Fruit fly (Drosophila melanogaster) whole organism, embryonic: ENCODE results near the gene CheB93b.

Experiments
- Antp ChIP-seq: fragments of 200-800 bp; sonication (Bioruptor generic); optimal IDR thresholded peaks from 3 replicates; lab custom pipeline; 2016; ENCODE audit warnings: missing biosample characterization, missing genetic modification characterization
- BEAF-32 ChIP-seq: fragments of 200-800 bp; sonication (Bioruptor generic); optimal IDR thresholded peaks from 3 replicates; lab custom pipeline; 2017; ENCODE audit warnings: missing biosample characterization, missing genetic modification characterization, mild to moderate bottlenecking, moderate library complexity, missing genetic modification reagents
- Blimp-1 ChIP-seq: fragments of 200-800 bp; sonication (Bioruptor generic); optimal IDR thresholded peaks from 3 replicates; lab custom pipeline; 2018; ENCODE audit warnings: missing biosample characterization, missing genetic modification characterization, mild to moderate bottlenecking, moderate library complexity, missing genetic modification reagents
- BtbVII ChIP-seq: fragments of 200-800 bp; sonication (Bioruptor generic); optimal IDR thresholded peaks from 3 replicates; lab custom pipeline; 2017; ENCODE audit warnings: missing biosample characterization, mild to moderate bottlenecking, missing genetic modification characterization
- CG11504 ChIP-seq: fragments of 200-800 bp; sonication (Bioruptor generic); optimal IDR thresholded peaks from 3 replicates; lab custom pipeline; 2019; ENCODE audit warnings: missing biosample characterization, mild to moderate bottlenecking, missing genetic modification characterization, moderate library complexity
- CG12236 ChIP-seq: fragments of 200-800 bp; sonication (Bioruptor generic); optimal IDR thresholded peaks from 2 replicates; lab custom pipeline; 2016; ENCODE audit warnings: missing biosample characterization, missing genetic modification characterization
- CG13624 ChIP-seq: fragments of 200-800 bp; sonication (Bioruptor generic); optimal IDR thresholded peaks from 2 replicates; lab custom pipeline; 2016; ENCODE audit warnings: missing biosample characterization, missing genetic modification characterization
- CG14667 ChIP-seq: fragments of 200-800 bp; sonication (Bioruptor generic); IDR thresholded peaks from 2 replicates; pipeline ENCODE4 v1.3.6; 2022; ENCODE audit warnings: missing biosample characterization, missing genetic modification characterization
- CG14860 ChIP-seq: fragments of 200-800 bp; sonication (Bioruptor generic); IDR thresholded peaks from 3 replicates; pipeline ENCODE4 v1.3.6; 2022; ENCODE audit warnings: missing biosample characterization, missing genetic modification characterization; ENCODE audit not compliant: partially characterized antibody
- CG15011 ChIP-seq: fragments of 200-800 bp; sonication (Bioruptor generic); optimal IDR thresholded peaks from 3 replicates; lab custom pipeline; 2018; ENCODE audit warnings: missing biosample characterization, mild to moderate bottlenecking, missing genetic modification characterization
- CG15601 ChIP-seq: fragments of 200-800 bp; sonication (Bioruptor generic); optimal IDR thresholded peaks from 3 replicates; lab custom pipeline; 2019; ENCODE audit warnings: missing biosample characterization, mild to moderate bottlenecking, missing genetic modification characterization, moderate library complexity
- CG15696 ChIP-seq: fragments of 200-800 bp; sonication (Bioruptor generic); optimal IDR thresholded peaks from 2 replicates; lab custom pipeline; 2019; ENCODE audit warnings: missing biosample characterization, mild to moderate bottlenecking, missing genetic modification characterization, moderate library complexity
- CG1603 ChIP-seq: fragments of 200-800 bp; sonication (Bioruptor generic); optimal IDR thresholded peaks from 2 replicates; lab custom pipeline; 2019; ENCODE audit warnings: missing biosample characterization, mild to moderate bottlenecking, missing genetic modification characterization, moderate library complexity
- CG17912 ChIP-seq: fragments of 200-800 bp; sonication (Bioruptor generic); optimal IDR thresholded peaks from 2 replicates; lab custom pipeline; 2018; ENCODE audit warnings: missing biosample characterization, mild to moderate bottlenecking, missing genetic modification characterization
- CG30403 ChIP-seq: fragments of 200-800 bp; sonication (Bioruptor generic); optimal IDR thresholded peaks from 3 replicates; lab custom pipeline; 2016; ENCODE audit warnings: missing biosample characterization, missing genetic modification characterization
- CG31365 ChIP-seq: fragments of 200-800 bp; sonication (Bioruptor generic); optimal IDR thresholded peaks from 2 replicates; lab custom pipeline; 2018; ENCODE audit warnings: missing biosample characterization, mild to moderate bottlenecking, missing genetic modification characterization
- CG33213 ChIP-seq: fragments of 200-800 bp; sonication (Bioruptor generic); optimal IDR thresholded peaks from 3 replicates; lab custom pipeline; 2016; ENCODE audit warnings: missing biosample characterization, missing genetic modification characterization
- CG33557 ChIP-seq: fragments of 200-800 bp; sonication (Bioruptor generic); optimal IDR thresholded peaks from 2 replicates; lab custom pipeline; 2019; ENCODE audit warnings: missing biosample characterization, mild to moderate bottlenecking, missing genetic modification characterization, moderate library complexity
- CG34422 ChIP-seq: fragments of 200-800 bp; sonication (Bioruptor generic); IDR thresholded peaks from 3 replicates; pipeline ENCODE4 v1.3.6; 2022; ENCODE audit warnings: missing biosample characterization, missing genetic modification characterization
- CG3847 ChIP-seq: fragments of 200-800 bp; sonication (Bioruptor generic); IDR thresholded peaks from 2 replicates; pipeline ENCODE4 v1.3.6; 2022; ENCODE audit warnings: missing biosample characterization, missing genetic modification characterization
- CG7372 ChIP-seq: fragments of 200-800 bp; sonication (Bioruptor generic); IDR thresholded peaks from 2 replicates; pipeline ENCODE4 v1.3.6; 2022; ENCODE audit warnings: missing biosample characterization, missing genetic modification characterization
- CG8478 ChIP-seq: fragments of >200 bp; optimal IDR thresholded peaks from 2 replicates; lab custom pipeline; 2018
- Dfd ChIP-seq, 2 experiments: fragments of >200 bp; optimal IDR thresholded peaks; 2 replicates each; lab custom pipeline; 2017; ENCODE audit warnings: missing biosample characterization in 2 of 2, missing genetic modification characterization in 2 of 2
- Gug ChIP-seq: fragments of 200-800 bp; sonication (Bioruptor generic); IDR thresholded peaks from 4 replicates; pipeline ENCODE4 v1.3.6; 2022; ENCODE audit warnings: missing biosample characterization, missing genetic modification characterization
- H2.0 ChIP-seq: fragments of 200-800 bp; sonication (Bioruptor generic); IDR thresholded peaks from 2 replicates; pipeline ENCODE4 v1.3.6; 2022; ENCODE audit warnings: missing biosample characterization, missing genetic modification characterization
- HLH4C ChIP-seq: fragments of 200-800 bp; sonication (Bioruptor generic); IDR thresholded peaks from 3 replicates; pipeline ENCODE4 v1.3.6; 2022; ENCODE audit warnings: missing biosample characterization, missing genetic modification characterization; ENCODE audit not compliant: partially characterized antibody
- Hmr ChIP-seq: fragments of 200-800 bp; sonication (Bioruptor generic); optimal IDR thresholded peaks from 3 replicates; lab custom pipeline; 2017; ENCODE audit warnings: mild to moderate bottlenecking, missing biosample characterization, missing genetic modification reagents, missing genetic modification characterization
- Jarid2 ChIP-seq: fragments of 200-800 bp; sonication (Bioruptor generic); optimal IDR thresholded peaks from 3 replicates; lab custom pipeline; 2017; ENCODE audit warnings: mild to moderate bottlenecking, missing biosample characterization, missing genetic modification reagents, missing genetic modification characterization
- MBD-R2 ChIP-seq: fragments of 200-800 bp; sonication (Bioruptor generic); IDR thresholded peaks from 2 replicates; pipeline ENCODE4 v1.3.6; 2022; ENCODE audit warnings: missing biosample characterization, missing genetic modification characterization
- Mad ChIP-seq: fragments of 200-800 bp; sonication (Bioruptor generic); optimal IDR thresholded peaks from 2 replicates; lab custom pipeline; 2016; ENCODE audit warnings: missing biosample characterization, missing genetic modification characterization
- Mrtf ChIP-seq: fragments of 200-800 bp; sonication (Bioruptor generic); IDR thresholded peaks from 3 replicates; pipeline ENCODE4 v1.3.6; 2022; ENCODE audit warnings: missing biosample characterization, missing genetic modification characterization
- Nf-YC ChIP-seq: fragments of 200-800 bp; optimal IDR thresholded peaks from 3 replicates; lab custom pipeline; 2019; ENCODE audit warnings: missing biosample characterization, mild to moderate bottlenecking, missing genetic modification characterization, moderate library complexity
- Pdp1 ChIP-seq, 2 experiments: fragments of 200-800 bp; sonication (Bioruptor generic); optimal IDR thresholded peaks; 3 replicates each; lab custom pipeline; 2016; ENCODE audit warnings: missing biosample characterization in 2 of 2, missing genetic modification characterization in 2 of 2, mild to moderate bottlenecking in 1 of 2, moderate library complexity in 1 of 2
- Side ChIP-seq: fragments of 200-800 bp; sonication (Bioruptor generic); optimal IDR thresholded peaks from 2 replicates; lab custom pipeline; 2016; ENCODE audit warnings: missing biosample characterization, missing genetic modification characterization
- chif ChIP-seq, 2 experiments: fragments of 200-800 bp; sonication (Bioruptor generic); optimal IDR thresholded peaks; 3 replicates each; lab custom pipeline; 2016; ENCODE audit warnings: missing biosample characterization in 2 of 2, missing genetic modification characterization in 2 of 2
- chm ChIP-seq: fragments of 200-800 bp; sonication (Bioruptor generic); IDR thresholded peaks from 2 replicates; pipeline ENCODE4 v1.3.6; 2022; ENCODE audit warnings: missing biosample characterization, missing genetic modification characterization
- chn ChIP-seq: fragments of 200-800 bp; sonication (Bioruptor generic); optimal IDR thresholded peaks from 2 replicates; lab custom pipeline; 2016; ENCODE audit warnings: missing biosample characterization, missing genetic modification characterization
- crc ChIP-seq: fragments of 200-800 bp; sonication (Bioruptor generic); optimal IDR thresholded peaks from 2 replicates; lab custom pipeline; 2016; ENCODE audit warnings: missing biosample characterization, missing genetic modification characterization
- crp ChIP-seq, 2 experiments: fragments of 200-800 bp; sonication (Bioruptor generic); optimal IDR thresholded peaks; 2 replicates in 1 of 2; 3 replicates in 1 of 2; lab custom pipeline; 2017; ENCODE audit warnings: missing biosample characterization in 2 of 2, missing genetic modification characterization in 2 of 2, mild to moderate bottlenecking in 1 of 2, moderate library complexity in 1 of 2
- dan ChIP-seq: fragments of 200-800 bp; sonication (Bioruptor generic); IDR thresholded peaks from 2 replicates; pipeline ENCODE4 v1.3.6; 2022; ENCODE audit warnings: missing biosample characterization, missing genetic modification characterization
- eve ChIP-seq, 2 experiments: fragments of >200 bp; optimal IDR thresholded peaks; 2 replicates each; lab custom pipeline; 2017; ENCODE audit warnings: missing biosample characterization in 2 of 2, missing genetic modification characterization in 2 of 2
- grau ChIP-seq: fragments of 200-800 bp; optimal IDR thresholded peaks from 3 replicates; lab custom pipeline; 2019; ENCODE audit warnings: missing biosample characterization, mild to moderate bottlenecking, missing genetic modification characterization, moderate library complexity
- jumu ChIP-seq: fragments of 200-800 bp; sonication (Bioruptor generic); optimal IDR thresholded peaks from 3 replicates; lab custom pipeline; 2016; ENCODE audit warnings: missing biosample characterization, missing genetic modification characterization
- ken ChIP-seq: fragments of 200-800 bp; sonication (Bioruptor generic); IDR thresholded peaks from 3 replicates; pipeline ENCODE4 v1.3.6; 2022; ENCODE audit warnings: missing biosample characterization, missing genetic modification characterization
- nerfin-2 ChIP-seq: fragments of 200-800 bp; sonication (Bioruptor generic); IDR thresholded peaks from 2 replicates; pipeline ENCODE4 v1.3.6; 2022; ENCODE audit warnings: missing biosample characterization, missing genetic modification characterization; ENCODE audit not compliant: partially characterized antibody
- nmo ChIP-seq: fragments of 200-800 bp; sonication (Bioruptor generic); optimal IDR thresholded peaks from 2 replicates; lab custom pipeline; 2018; ENCODE audit warnings: missing biosample characterization, mild to moderate bottlenecking, missing genetic modification characterization, moderate library complexity
- phol ChIP-seq: fragments of 200-800 bp; sonication (Bioruptor generic); optimal IDR thresholded peaks from 3 replicates; lab custom pipeline; 2018; ENCODE audit warnings: missing biosample characterization, mild to moderate bottlenecking, missing genetic modification characterization, moderate library complexity
- pnt ChIP-seq: fragments of 200-800 bp; sonication (Bioruptor generic); optimal IDR thresholded peaks from 3 replicates; lab custom pipeline; 2016; ENCODE audit warnings: missing biosample characterization, missing genetic modification characterization
- salm ChIP-seq: fragments of 200-800 bp; sonication (Bioruptor generic); optimal IDR thresholded peaks from 2 replicates; lab custom pipeline; 2018; ENCODE audit warnings: missing biosample characterization, mild to moderate bottlenecking, missing genetic modification characterization
- slp2 ChIP-seq: fragments of 200-800 bp; sonication (Bioruptor generic); optimal IDR thresholded peaks from 2 replicates; lab custom pipeline; 2016; ENCODE audit warnings: missing biosample characterization, missing genetic modification characterization
- vvl ChIP-seq: fragments of 200-800 bp; sonication (Bioruptor generic); IDR thresholded peaks from 2 replicates; pipeline ENCODE4 v1.3.6; 2022; ENCODE audit warnings: missing biosample characterization, missing genetic modification characterization

CheB93b gene

dm6 chr3R:21408372-21408771 lies 551 bp upstream of the CheB93b start (continued):
- TF ChIP-seq CG1603 (tag; lab: Kevin White, UChicago): peak; percentile 43
- TF ChIP-seq HLH4C: no peak
- TF ChIP-seq chn (GFP tag; lab: Kevin White, UChicago): no peak
- TF ChIP-seq Hmr: peak; percentile 24
- no peak for TF ChIP-seq Mad (GFP tag; lab: Kevin White, UChicago)
- TF ChIP-seq H2.0 (GFP tag; lab: Robert Waterston, UW): no peak
- peak; percentile 20 for TF ChIP-seq jumu (GFP tag; lab: Kevin White, UChicago)
- TF ChIP-seq Gug (GFP tag; lab: Robert Waterston, UW): peak; percentile 76
- TF ChIP-seq BEAF-32 (GFP tag; lab: Kevin White, UChicago): no peak
- TF ChIP-seq CG34422: peak; percentile 50; the same call in 2 of the 3 replicates
- peak in 1 of 2 experiments; percentile 55 for TF ChIP-seq chif (GFP tag; optimal IDR thresholded peaks at IDR 0.05; lab: Kevin White, UChicago)
- no peak for TF ChIP-seq crc (GFP tag; lab: Kevin White, UChicago)
- TF ChIP-seq Pdp1 (GFP tag; optimal IDR thresholded peaks at IDR 0.05; lab: Kevin White, UChicago): peak in 1 of 2 experiments; percentile 15
- peak; percentile 19 for TF ChIP-seq pnt (GFP tag; lab: Kevin White, UChicago)
- TF ChIP-seq nerfin-2 (GFP tag; lab: Robert Waterston, UW): no peak
- TF ChIP-seq CG14860 (GFP tag; lab: Robert Waterston, UW): no peak
- TF ChIP-seq ken (GFP tag; lab: Robert Waterston, UW): peak; percentile 27; the same call in 2 of the 3 replicates
- TF ChIP-seq eve (GFP tag; optimal IDR thresholded peaks at IDR 0.05; lab: Kevin White, UChicago): no peak
- peak; percentile 75 for TF ChIP-seq vvl (GFP tag; lab: Robert Waterston, UW)
- peak; percentile 24; the same call in 1 of the 2 replicates for TF ChIP-seq CG3847
- TF ChIP-seq CG17912: no peak
- TF ChIP-seq Blimp-1: no peak
- TF ChIP-seq CG15696: peak; percentile 25
- peak; percentile 32 for TF ChIP-seq Nf-YC (tag; lab: Kevin White, UChicago)
- peak; percentile 97 for TF ChIP-seq CG8478 (lab: Kevin White, UChicago)
- TF ChIP-seq CG7372 (GFP tag; lab: Robert Waterston, UW): peak; percentile 45
- peak in 1 of 2 experiments; percentile 76 for TF ChIP-seq Dfd (GFP tag; optimal IDR thresholded peaks at IDR 0.05; lab: Kevin White, UChicago)
- peak; percentile 100 for TF ChIP-seq CG31365 (tag; lab: Kevin White, UChicago)
- peak; percentile 22 for TF ChIP-seq Antp (GFP tag; lab: Kevin White, UChicago)
- TF ChIP-seq MBD-R2 (GFP tag; lab: Robert Waterston, UW): peak; percentile 73
- no peak for TF ChIP-seq BtbVII (GFP tag; lab: Kevin White, UChicago)
- peak; percentile 36 for TF ChIP-seq phol (tag; lab: Kevin White, UChicago)
- TF ChIP-seq crp (GFP tag; optimal IDR thresholded peaks at IDR 0.05; lab: Kevin White, UChicago): no peak
- peak; percentile 44 for TF ChIP-seq CG33213 (GFP tag; lab: Kevin White, UChicago)
- peak; percentile 7 for TF ChIP-seq grau (tag; lab: Kevin White, UChicago)
- no peak for TF ChIP-seq dan (GFP tag; lab: Robert Waterston, UW)
- TF ChIP-seq CG12236 (GFP tag; lab: Kevin White, UChicago): no peak
- TF ChIP-seq CG14667 (GFP tag; lab: Robert Waterston, UW): peak; percentile 21; the same call in 1 of the 2 replicates
- no peak for TF ChIP-seq CG30403 (GFP tag; lab: Kevin White, UChicago)
- no peak for TF ChIP-seq CG15011
- TF ChIP-seq chm (GFP tag; lab: Robert Waterston, UW): no peak
- peak; percentile 11 for TF ChIP-seq nmo (GFP tag; lab: Kevin White, UChicago)
- peak; percentile 59 for TF ChIP-seq Jarid2
- TF ChIP-seq CG13624: peak; percentile 7
- TF ChIP-seq CG15601: no peak
- no peak for TF ChIP-seq CG33557 (GFP tag; lab: Kevin White, UChicago)
- TF ChIP-seq slp2 (GFP tag; lab: Kevin White, UChicago): no peak
- 0 out of 3 replicates have a peak, but pooled peaks have one; percentile 21 for TF ChIP-seq Mrtf (GFP tag; lab: Robert Waterston, UW)
- no peak for TF ChIP-seq salm
- TF ChIP-seq CG11504 (tag; lab: Kevin White, UChicago): peak; percentile 84
- no peak for TF ChIP-seq Side (GFP tag; lab: Kevin White, UChicago)
